Worm (Caenorhabditis elegans): ENCODE results near the gene damt-1.

- TF ChIP-seq ztf-4 (tag; optimal IDR thresholded peaks at IDR 0.05) (no peak), lin-39 (tag; optimal IDR thresholded peaks at IDR 0.05) (no peak), sma-3 (GFP tag; optimal IDR thresholded peaks at IDR 0.05) (no peak), ZK546.5 (tag; optimal IDR thresholded peaks at IDR 0.05) (no peak), lin-13 (GFP tag; optimal IDR thresholded peaks at IDR 0.05) (no peak), nhr-21 (tag; optimal IDR thresholded peaks at IDR 0.05) (no peak), Y55F3AM.14 (GFP tag; optimal IDR thresholded peaks at IDR 0.05) (no peak), nhr-77 (tag; optimal IDR thresholded peaks at IDR 0.05) (no peak), nhr-237 (tag; optimal IDR thresholded peaks at IDR 0.05) (no peak), R02D3.7 (tag; optimal IDR thresholded peaks at IDR 0.05) (no peak), lin-11 (tag; optimal IDR thresholded peaks at IDR 0.05) (no peak), nhr-25 (tag; optimal IDR thresholded peaks at IDR 0.05) (no peak), unc-62 (GFP tag; optimal IDR thresholded peaks at IDR 0.05) (no peak)
Measured at ce11 chrII:5736599-5736998, 16.7 kb downstream of the damt-1 start.

Measured in whole organism, L2 larva.